Fruit fly (Drosophila melanogaster): ENCODE data around the gene Keap1.
A peak's percentile ranks its signal among the peaks of the same experiment; 100 is the strongest.

Keap1 gene

dm6 chr3R:17042838-17043569 is 36.7 kb downstream of the Keap1 start, which contains the start of the genes bdwf and Patr-1 (continued):
- TF ChIP-seq CG8089 (GFP tag; optimal IDR thresholded peaks at IDR 0.05), result no peak
- no peak for TF ChIP-seq cwo (GFP tag; optimal IDR thresholded peaks at IDR 0.05)
- peak; percentile 53 for TF ChIP-seq HLH54F (GFP tag; optimal IDR thresholded peaks at IDR 0.05)
- no peak for TF ChIP-seq CG10565 (GFP tag; optimal IDR thresholded peaks at IDR 0.05)
- peak in 1 of 2 experiments; percentile 17 for TF ChIP-seq Pdp1 (GFP tag; optimal IDR thresholded peaks at IDR 0.05)
- no peak for TF ChIP-seq Max (GFP tag; optimal IDR thresholded peaks at IDR 0.05)
- peak; percentile 10 for TF ChIP-seq slp2 (GFP tag; optimal IDR thresholded peaks at IDR 0.05)
- peak; percentile 62 for TF ChIP-seq MESR4 (GFP tag; optimal IDR thresholded peaks at IDR 0.05)
- peak; percentile 2 for TF ChIP-seq Nf-YC (tag; optimal IDR thresholded peaks at IDR 0.05)
- TF ChIP-seq H15 (GFP tag; IDR thresholded peaks at IDR 0.05), result no peak
- TF ChIP-seq CG6272 (GFP tag; IDR thresholded peaks at IDR 0.05), result no peak
- TF ChIP-seq Adf1 (GFP tag; IDR thresholded peaks at IDR 0.05), result no peak
- no peak for TF ChIP-seq zfh1 (GFP tag; IDR thresholded peaks at IDR 0.05)
- TF ChIP-seq Sox100B (GFP tag; optimal IDR thresholded peaks at IDR 0.05), result peak; percentile 43
- TF ChIP-seq al (GFP tag; IDR thresholded peaks at IDR 0.05), result no peak; the same call in 1 of the 2 replicates
- no peak for TF ChIP-seq Nf-YB (GFP tag; optimal IDR thresholded peaks at IDR 0.05)
- TF ChIP-seq Chrac-16 (GFP tag; optimal IDR thresholded peaks at IDR 0.05), result no peak
- peak; percentile 89 for TF ChIP-seq Bgb (GFP tag; IDR thresholded peaks at IDR 0.05; ENCODE audit: partially characterized antibody)
- no peak for TF ChIP-seq CG1792 (GFP tag; optimal IDR thresholded peaks at IDR 0.05)
- TF ChIP-seq exex (tag; optimal IDR thresholded peaks at IDR 0.05), result peak; percentile 50
- TF ChIP-seq pb (GFP tag; optimal IDR thresholded peaks at IDR 0.05), result no peak
- peak; percentile 37 for TF ChIP-seq lilli (GFP tag; optimal IDR thresholded peaks at IDR 0.05)
- TF ChIP-seq CG8924 (tag; optimal IDR thresholded peaks at IDR 0.05), result peak; percentile 36
- TF ChIP-seq CG15479 (GFP tag; optimal IDR thresholded peaks at IDR 0.05), result no peak
- no peak for TF ChIP-seq pum (GFP tag; optimal IDR thresholded peaks at IDR 0.05)
- TF ChIP-seq zen2 (GFP tag; IDR thresholded peaks at IDR 0.05; ENCODE audit: partially characterized antibody), result peak; percentile 81; the same call in 2 of the 3 replicates
- TF ChIP-seq CG5245 (GFP tag; optimal IDR thresholded peaks at IDR 0.05), result no peak
- TF ChIP-seq sr (GFP tag; IDR thresholded peaks at IDR 0.05), result no peak
- peak; percentile 44 for TF ChIP-seq CG10267 (tag; optimal IDR thresholded peaks at IDR 0.05)
- TF ChIP-seq Atf6 (GFP tag; IDR thresholded peaks at IDR 0.05), result no peak
- TF ChIP-seq CG8388 (GFP tag; optimal IDR thresholded peaks at IDR 0.05), result no peak
- no peak for TF ChIP-seq CG14014 (GFP tag; IDR thresholded peaks at IDR 0.05)
- TF ChIP-seq prd (optimal IDR thresholded peaks at IDR 0.05), result no peak
- TF ChIP-seq prd (GFP tag; IDR thresholded peaks at IDR 0.05), result no peak
- no peak for TF ChIP-seq Mad (GFP tag; optimal IDR thresholded peaks at IDR 0.05)
- TF ChIP-seq Abd-B (GFP tag; optimal IDR thresholded peaks at IDR 0.05), result no peak
- no peak for TF ChIP-seq dati (GFP tag; IDR thresholded peaks at IDR 0.05)
- TF ChIP-seq Rx (GFP tag; IDR thresholded peaks at IDR 0.05), result no peak
- no peak for TF ChIP-seq ci (GFP tag; IDR thresholded peaks at IDR 0.05)
- no peak for TF ChIP-seq CG1024 (GFP tag; IDR thresholded peaks at IDR 0.05)
- TF ChIP-seq ranshi (GFP tag; IDR thresholded peaks at IDR 0.05), result no peak
- peak; percentile 15 for TF ChIP-seq D19A (tag; optimal IDR thresholded peaks at IDR 0.05)
- peak; percentile 51 for TF ChIP-seq pzg (GFP tag; optimal IDR thresholded peaks at IDR 0.05)
- TF ChIP-seq CG32532 (GFP tag; IDR thresholded peaks at IDR 0.05), result no peak
- TF ChIP-seq Sry-β (GFP tag; optimal IDR thresholded peaks at IDR 0.05), result peak; percentile 33
- peak; percentile 60 for TF ChIP-seq CG30403 (GFP tag; optimal IDR thresholded peaks at IDR 0.05)
- TF ChIP-seq CG10147 (GFP tag; optimal IDR thresholded peaks at IDR 0.05), result no peak
- no peak for TF ChIP-seq Mes4 (GFP tag; optimal IDR thresholded peaks at IDR 0.05)
- no peak for TF ChIP-seq CG12071 (GFP tag; optimal IDR thresholded peaks at IDR 0.05)
- no peak for TF ChIP-seq CG11398 (GFP tag; optimal IDR thresholded peaks at IDR 0.05)
- TF ChIP-seq esg (GFP tag; conservative IDR thresholded peaks at IDR 0.05), result no peak

Measured in whole organism, embryonic.